Fruit fly (Drosophila melanogaster): ENCODE results near the gene COX8.

COX8 gene

DNA sequence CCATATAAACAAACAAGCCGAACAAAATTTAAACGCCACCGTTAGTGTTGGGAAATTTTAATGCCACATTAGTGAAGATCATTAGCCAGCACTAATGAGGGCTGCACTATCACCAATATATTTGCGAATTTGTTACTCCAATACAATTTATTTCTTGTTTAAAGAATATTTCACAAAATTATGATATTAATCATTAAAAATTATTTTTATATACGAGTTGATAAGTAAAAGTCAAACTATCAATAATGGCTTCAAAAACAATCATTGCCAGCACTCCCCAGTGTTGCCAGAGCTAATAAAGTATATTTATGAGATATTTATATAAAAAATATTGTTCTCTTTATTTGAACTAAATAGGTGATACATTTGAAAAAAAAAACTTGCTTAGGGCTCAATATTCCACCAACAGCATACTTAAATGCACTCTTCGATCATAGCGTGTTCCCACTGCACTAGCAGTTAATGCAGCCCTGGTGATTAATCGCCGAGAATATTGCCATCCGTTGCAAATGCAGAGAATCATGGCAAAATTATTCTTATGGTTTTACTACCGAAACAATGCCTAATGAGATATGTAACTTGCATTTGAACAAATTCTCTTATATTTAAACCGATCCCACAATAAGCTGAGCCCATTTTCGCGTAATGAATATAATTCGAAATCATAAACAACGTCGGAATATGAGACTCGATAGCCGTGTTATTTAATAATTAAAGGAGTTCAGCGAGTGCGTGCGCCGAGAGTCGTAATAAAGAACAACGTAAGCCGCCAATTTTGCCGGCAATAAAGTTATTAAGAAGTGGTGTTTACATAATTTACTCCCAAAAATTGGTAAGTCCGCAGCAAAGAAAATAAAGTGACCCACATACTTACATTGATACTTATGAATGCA is 23.2 kb downstream of the COX8 start, which contains the start of the genes SAK and Cdk12 (continued):
- peak; percentile 55 for TF ChIP-seq Drgx (GFP tag; IDR thresholded peaks at IDR 0.05)
- TF ChIP-seq scrt (GFP tag; optimal IDR thresholded peaks at IDR 0.05): peak; percentile 71
- peak; percentile 36 for TF ChIP-seq CG8089 (GFP tag; optimal IDR thresholded peaks at IDR 0.05)
- TF ChIP-seq CG11247 (GFP tag; IDR thresholded peaks at IDR 0.05): peak; percentile 77
- TF ChIP-seq zfh1 (GFP tag; IDR thresholded peaks at IDR 0.05): peak; percentile 74; the same call in 2 of the 3 replicates
- peak; percentile 65 for TF ChIP-seq Lhr (GFP tag; optimal IDR thresholded peaks at IDR 0.05)
- no peak for TF ChIP-seq Deaf1 (tag; optimal IDR thresholded peaks at IDR 0.05)
- peak; percentile 91 for TF ChIP-seq Abd-B (GFP tag; optimal IDR thresholded peaks at IDR 0.05)
- peak; percentile 59 for TF ChIP-seq CG13287 (GFP tag; IDR thresholded peaks at IDR 0.05; ENCODE audit: partially characterized antibody)
- no peak for TF ChIP-seq Atf3 (GFP tag; optimal IDR thresholded peaks at IDR 0.05)
- TF ChIP-seq fru (optimal IDR thresholded peaks at IDR 0.05): no peak
- TF ChIP-seq ab (GFP tag; optimal IDR thresholded peaks at IDR 0.05): peak; percentile 74
- peak; percentile 64 for TF ChIP-seq Sry-β (GFP tag; optimal IDR thresholded peaks at IDR 0.05)
- TF ChIP-seq peb (GFP tag; IDR thresholded peaks at IDR 0.05): peak; percentile 33
- peak; percentile 66 for TF ChIP-seq cwo (GFP tag; optimal IDR thresholded peaks at IDR 0.05)
- TF ChIP-seq CG43689 (GFP tag; IDR thresholded peaks at IDR 0.05): 0 out of 2 replicates have a peak, but pooled peaks have one; percentile 34
- 0 out of 3 replicates have a peak, but pooled peaks have one; percentile 56 for TF ChIP-seq C15 (GFP tag; IDR thresholded peaks at IDR 0.05)
- TF ChIP-seq Atf6 (GFP tag; IDR thresholded peaks at IDR 0.05): peak; percentile 84
- TF ChIP-seq zfh2 (GFP tag; optimal IDR thresholded peaks at IDR 0.05): peak; percentile 81
- TF ChIP-seq CTCF (GFP tag; optimal IDR thresholded peaks at IDR 0.05): peak; percentile 39
- peak; percentile 36 for TF ChIP-seq CG7745 (tag; optimal IDR thresholded peaks at IDR 0.05)
- TF ChIP-seq CG4707 (GFP tag; optimal IDR thresholded peaks at IDR 0.05): no peak
- peak; percentile 69 for TF ChIP-seq exex (tag; optimal IDR thresholded peaks at IDR 0.05)
- peak; percentile 83 for TF ChIP-seq sob (GFP tag; IDR thresholded peaks at IDR 0.05)
- peak; percentile 61; the same call in 2 of the 3 replicates for TF ChIP-seq CG11560 (tag; IDR thresholded peaks at IDR 0.05)
- peak; percentile 54 for TF ChIP-seq Myb (GFP tag; optimal IDR thresholded peaks at IDR 0.05)
- TF ChIP-seq CG14441 (GFP tag; IDR thresholded peaks at IDR 0.05): peak; percentile 77
- no peak for TF ChIP-seq nerfin-2 (GFP tag; IDR thresholded peaks at IDR 0.05; ENCODE audit: partially characterized antibody)
- TF ChIP-seq lov (optimal IDR thresholded peaks at IDR 0.05): no peak
- TF ChIP-seq lov (GFP tag; IDR thresholded peaks at IDR 0.05): no peak
- TF ChIP-seq CG11456 (GFP tag; IDR thresholded peaks at IDR 0.05): peak; percentile 88
- peak; percentile 63 for TF ChIP-seq CG2875 (GFP tag; optimal IDR thresholded peaks at IDR 0.05)
- 0 out of 3 replicates have a peak, but pooled peaks have one; percentile 39 for TF ChIP-seq vnd (GFP tag; IDR thresholded peaks at IDR 0.05; ENCODE audit: partially characterized antibody)
- peak; percentile 65 for TF ChIP-seq lbe (GFP tag; optimal IDR thresholded peaks at IDR 0.05)
- TF ChIP-seq HLHmδ (GFP tag; optimal IDR thresholded peaks at IDR 0.05): no peak
- TF ChIP-seq sr (GFP tag; IDR thresholded peaks at IDR 0.05): peak; percentile 5; the same call in 1 of the 3 replicates
- TF ChIP-seq otp (GFP tag; IDR thresholded peaks at IDR 0.05): peak; percentile 45; the same call in 1 of the 3 replicates
- TF ChIP-seq CG1603 (tag; optimal IDR thresholded peaks at IDR 0.05): peak; percentile 33
- TF ChIP-seq fd3F (GFP tag; optimal IDR thresholded peaks at IDR 0.05): peak; percentile 85
- peak; percentile 76 for TF ChIP-seq CG6765 (GFP tag; optimal IDR thresholded peaks at IDR 0.05)
- TF ChIP-seq zen (tag; optimal IDR thresholded peaks at IDR 0.05): peak; percentile 87
- peak; percentile 24; the same call in 1 of the 2 replicates for TF ChIP-seq ham (GFP tag; IDR thresholded peaks at IDR 0.05)
- peak; percentile 65 for TF ChIP-seq kah (GFP tag; optimal IDR thresholded peaks at IDR 0.05)
- TF ChIP-seq sisA (GFP tag; IDR thresholded peaks at IDR 0.05): peak; percentile 86
- TF ChIP-seq nmo (GFP tag; optimal IDR thresholded peaks at IDR 0.05): peak; percentile 90
- peak; percentile 77 for TF ChIP-seq CG12299 (tag; optimal IDR thresholded peaks at IDR 0.05)
- TF ChIP-seq odd (GFP tag; optimal IDR thresholded peaks at IDR 0.05): peak; percentile 80
- TF ChIP-seq gcm2 (GFP tag; optimal IDR thresholded peaks at IDR 0.05): no peak
- peak; percentile 52 for TF ChIP-seq CG8281 (tag; optimal IDR thresholded peaks at IDR 0.05)

All from whole organism, embryonic.